Fruit fly (Drosophila melanogaster): ENCODE data around the gene GCS1.

GCS1 gene

dm6 chrX:11350505-11351327 lies 2.9 kb upstream of the GCS1 start, which contains the start of gene CG1737 (continued):
- no peak for TF ChIP-seq CG11085 (GFP tag; IDR thresholded peaks at IDR 0.05)
- TF ChIP-seq sug (tag; optimal IDR thresholded peaks at IDR 0.05) = peak; percentile 35
- no peak for TF ChIP-seq Spps (tag; optimal IDR thresholded peaks at IDR 0.05)
- TF ChIP-seq pita (GFP tag; optimal IDR thresholded peaks at IDR 0.05) = no peak
- TF ChIP-seq mld (GFP tag; IDR thresholded peaks at IDR 0.05; ENCODE audit: partially characterized antibody) = no peak
- TF ChIP-seq CG10274 (GFP tag; optimal IDR thresholded peaks at IDR 0.05) = no peak
- no peak for TF ChIP-seq CG42726 (GFP tag; IDR thresholded peaks at IDR 0.05; ENCODE audit: partially characterized antibody)
- no peak for TF ChIP-seq gsb (GFP tag; IDR thresholded peaks at IDR 0.05)
- TF ChIP-seq Hey (tag; optimal IDR thresholded peaks at IDR 0.05) = no peak
- no peak for TF ChIP-seq vfl (GFP tag; optimal IDR thresholded peaks at IDR 0.05)
- TF ChIP-seq CG8924 (tag; optimal IDR thresholded peaks at IDR 0.05) = no peak
- TF ChIP-seq B-H1 (GFP tag; IDR thresholded peaks at IDR 0.05) = no peak
- no peak for TF ChIP-seq CG4707 (GFP tag; optimal IDR thresholded peaks at IDR 0.05)
- TF ChIP-seq CG12219 (GFP tag; optimal IDR thresholded peaks at IDR 0.05) = no peak
- peak; percentile 26 for TF ChIP-seq zfh2 (GFP tag; optimal IDR thresholded peaks at IDR 0.05)
- no peak for TF ChIP-seq caup (GFP tag; optimal IDR thresholded peaks at IDR 0.05; ENCODE audit: severe bottlenecking)
- TF ChIP-seq sc (optimal IDR thresholded peaks at IDR 0.05) = no peak
- TF ChIP-seq sc (GFP tag; optimal IDR thresholded peaks at IDR 0.05) = no peak
- no peak for TF ChIP-seq crp (GFP tag; optimal IDR thresholded peaks at IDR 0.05)
- TF ChIP-seq ftz-f1 (GFP tag; optimal IDR thresholded peaks at IDR 0.05) = no peak
- TF ChIP-seq Sin3A (optimal IDR thresholded peaks at IDR 0.05) = peak; percentile 48
- no peak for TF ChIP-seq CG7963 (GFP tag; IDR thresholded peaks at IDR 0.05; ENCODE audit: partially characterized antibody)
- TF ChIP-seq jigr1 (GFP tag; IDR thresholded peaks at IDR 0.05) = no peak
- TF ChIP-seq CG4820 (GFP tag; optimal IDR thresholded peaks at IDR 0.05) = no peak
- TF ChIP-seq org-1 (GFP tag; optimal IDR thresholded peaks at IDR 0.05) = no peak
- no peak for TF ChIP-seq E2f1 (GFP tag; IDR thresholded peaks at IDR 0.05)
- TF ChIP-seq CG18764 (GFP tag; optimal IDR thresholded peaks at IDR 0.05) = no peak
- no peak for TF ChIP-seq da (GFP tag; optimal IDR thresholded peaks at IDR 0.05)
- TF ChIP-seq ham (GFP tag; IDR thresholded peaks at IDR 0.05) = no peak
- peak; percentile 7 for TF ChIP-seq scrt (GFP tag; optimal IDR thresholded peaks at IDR 0.05)
- no peak for TF ChIP-seq CG9215 (GFP tag; IDR thresholded peaks at IDR 0.05)
- TF ChIP-seq CG17328 (GFP tag; IDR thresholded peaks at IDR 0.05) = no peak
- no peak for TF ChIP-seq TFAM (GFP tag; optimal IDR thresholded peaks at IDR 0.05)
- no peak for TF ChIP-seq zfh1 (GFP tag; IDR thresholded peaks at IDR 0.05)
- no peak for TF ChIP-seq Bgb (GFP tag; IDR thresholded peaks at IDR 0.05; ENCODE audit: partially characterized antibody)
- TF ChIP-seq Hand (GFP tag; optimal IDR thresholded peaks at IDR 0.05) = no peak
- TF ChIP-seq tio (GFP tag; optimal IDR thresholded peaks at IDR 0.05) = no peak
- TF ChIP-seq Xrp1 (GFP tag; IDR thresholded peaks at IDR 0.05) = 0 out of 2 replicates have a peak, but pooled peaks have one; percentile 16
- TF ChIP-seq Asciz (GFP tag; optimal IDR thresholded peaks at IDR 0.05) = no peak
- TF ChIP-seq otp (GFP tag; IDR thresholded peaks at IDR 0.05) = no peak
- no peak for TF ChIP-seq CG6791 (GFP tag; IDR thresholded peaks at IDR 0.05; ENCODE audit: partially characterized antibody)
- TF ChIP-seq CG10366 (GFP tag; IDR thresholded peaks at IDR 0.05) = no peak
- no peak for TF ChIP-seq Poxn (GFP tag; IDR thresholded peaks at IDR 0.05)
- TF ChIP-seq Rx (GFP tag; IDR thresholded peaks at IDR 0.05) = no peak
- TF ChIP-seq CG12769 (tag; optimal IDR thresholded peaks at IDR 0.05) = no peak
- TF ChIP-seq mirr (GFP tag; optimal IDR thresholded peaks at IDR 0.05) = no peak
- no peak for TF ChIP-seq hkb (optimal IDR thresholded peaks at IDR 0.05)
- no peak for TF ChIP-seq hkb (GFP tag; IDR thresholded peaks at IDR 0.05)
- TF ChIP-seq toy (GFP tag; IDR thresholded peaks at IDR 0.05) = no peak
- TF ChIP-seq nerfin-1 (tag; optimal IDR thresholded peaks at IDR 0.05) = no peak
